Worm (Caenorhabditis elegans) whole organism, mixed stage, embryonic: ENCODE results near the gene lec-10.

Experiments
- M03D4.4 ChIP-seq: sonication (generic microtip); optimal IDR thresholded peaks from 2 replicates; lab custom pipeline; 2017; ENCODE audit warnings: mild to moderate bottlenecking, missing genetic modification characterization, missing compliant biosample characterization
- ceh-83 ChIP-seq: fragments of 200-800 bp; sonication (Bioruptor generic); optimal IDR thresholded peaks from 2 replicates; lab custom pipeline; 2018; ENCODE audit warnings: mild to moderate bottlenecking, missing genetic modification characterization, missing compliant biosample characterization
- elt-1 ChIP-seq: sonication (generic microtip); optimal IDR thresholded peaks from 2 replicates; lab custom pipeline; 2017; ENCODE audit warnings: missing genetic modification characterization, mild to moderate bottlenecking, missing compliant biosample characterization, antibody characterized with exemption, moderate library complexity, borderline replicate concordance; ENCODE audit not compliant: insufficient read depth
- hlh-1 ChIP-seq: fragments of 150-350 bp; optimal IDR thresholded peaks from 2 replicates; lab custom pipeline; 2014; ENCODE audit warnings: missing biosample characterization, missing genetic modification reagents, missing genetic modification characterization
- lin-13 ChIP-seq: fragments of 150-350 bp; optimal IDR thresholded peaks from 2 replicates; lab custom pipeline; 2014; ENCODE audit warnings: missing biosample characterization, missing genetic modification characterization
- lsy-2 ChIP-seq: fragments of 150-350 bp; optimal IDR thresholded peaks from 2 replicates; lab custom pipeline; 2014; ENCODE audit warnings: missing biosample characterization, missing genetic modification characterization
- nhr-12 ChIP-seq: fragments of 150-350 bp; optimal IDR thresholded peaks from 2 replicates; lab custom pipeline; 2014; ENCODE audit warnings: missing biosample characterization, missing genetic modification characterization
- nhr-76 ChIP-seq: sonication (generic microtip); optimal IDR thresholded peaks from 2 replicates; lab custom pipeline; 2017; ENCODE audit warnings: missing biosample characterization, missing genetic modification characterization
- pha-4 ChIP-seq: fragments of 150-350 bp; optimal IDR thresholded peaks from 2 replicates; lab custom pipeline; 2018; ENCODE audit warnings: missing biosample characterization, missing genetic modification reagents, missing genetic modification characterization
- unc-39 ChIP-seq: fragments of 150-350 bp; optimal IDR thresholded peaks from 2 replicates; lab custom pipeline; 2014; ENCODE audit warnings: missing biosample characterization, missing genetic modification characterization
- unc-62 ChIP-seq: fragments of 150-350 bp; optimal IDR thresholded peaks from 2 replicates; lab custom pipeline; 2014; ENCODE audit warnings: missing biosample characterization, missing genetic modification reagents, missing genetic modification characterization

DNA sequence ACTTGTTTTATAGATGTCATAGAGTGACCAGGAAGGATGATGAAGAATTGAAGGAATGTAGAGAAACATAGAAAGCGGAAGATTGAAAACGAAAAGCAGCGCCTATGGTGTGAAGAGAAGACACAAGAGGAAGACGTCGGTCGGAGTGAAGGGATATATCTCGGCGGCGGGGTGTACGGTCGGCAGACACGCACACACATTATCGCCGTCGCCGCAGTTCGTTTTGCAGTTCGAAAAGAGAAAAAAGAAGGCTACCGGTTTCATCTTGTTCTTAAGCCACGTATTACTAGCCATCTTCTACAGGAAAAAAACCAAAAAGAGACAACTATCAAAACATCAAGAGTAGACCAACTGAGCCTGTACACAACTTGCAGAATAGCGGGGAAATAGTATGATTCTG is 24.4 kb upstream of the lec-10 start:
- TF ChIP-seq lin-13: no peak
- TF ChIP-seq elt-1 (tag; lab: Kevin White, UChicago): no peak
- TF ChIP-seq unc-39: no peak
- no peak for TF ChIP-seq unc-62 (GFP tag; lab: Kevin White, UChicago)
- no peak for TF ChIP-seq lsy-2 (tag; lab: Kevin White, UChicago)
- no peak for TF ChIP-seq pha-4 (tag; lab: Kevin White, UChicago)
- no peak for TF ChIP-seq nhr-76
- TF ChIP-seq M03D4.4 (tag; lab: Kevin White, UChicago): no peak
- TF ChIP-seq nhr-12 (tag; lab: Kevin White, UChicago): no peak
- no peak for TF ChIP-seq ceh-83 (GFP tag; lab: Kevin White, UChicago)
- TF ChIP-seq hlh-1 (tag; lab: Kevin White, UChicago): no peak
